Worm (Caenorhabditis elegans) whole organism, L4 larva: ENCODE data around the gene F41B4.3.
A peak's percentile ranks its signal among the peaks of the same experiment; 100 is the strongest.
"Not testable (repeated sequence)": the region's sequence is repeated elsewhere in the genome, so short reads cannot be mapped to it uniquely, and the experiment has no call there.

Source experiments
- aly-2 ChIP-seq: sonication (generic microtip); optimal IDR thresholded peaks from 2 replicates; lab custom pipeline; 2018; ENCODE audit warnings: missing biosample characterization, missing genetic modification characterization
- arid-1 ChIP-seq: fragments of 200-800 bp; sonication (Bioruptor generic); conservative IDR thresholded peaks from 2 replicates; pipeline ENCODE4 v1.3.6; 2022; ENCODE audit warnings: missing genetic modification reagents, missing genetic modification characterization, missing compliant biosample characterization
- ceh-20 ChIP-seq: fragments of 200-800 bp; sonication (Bioruptor generic); IDR thresholded peaks from 2 replicates; pipeline ENCODE4 v1.3.6; 2022; ENCODE audit warnings: missing genetic modification reagents, missing genetic modification characterization, missing compliant biosample characterization
- ceh-28 ChIP-seq: fragments of 150-350 bp; optimal IDR thresholded peaks from 2 replicates; lab custom pipeline; 2014; ENCODE audit warnings: missing biosample characterization, missing genetic modification reagents, missing genetic modification characterization
- ceh-44 ChIP-seq: fragments of 200-800 bp; sonication (Bioruptor generic); IDR thresholded peaks from 2 replicates; pipeline ENCODE4 v1.3.6; 2022; ENCODE audit warnings: missing genetic modification reagents, missing genetic modification characterization, missing compliant biosample characterization
- ceh-82 ChIP-seq: sonication (generic microtip); optimal IDR thresholded peaks from 2 replicates; lab custom pipeline; 2017; ENCODE audit warnings: missing biosample characterization, missing genetic modification characterization
- ctbp-1 ChIP-seq: fragments of 200-800 bp; sonication (Bioruptor generic); IDR thresholded peaks from 2 replicates; pipeline ENCODE4 v1.3.6; 2022; ENCODE audit warnings: missing genetic modification reagents, missing genetic modification characterization, missing compliant biosample characterization
- daf-16 ChIP-seq, 3 experiments: sonication (generic microtip); optimal IDR thresholded peaks; 2 replicates each; lab custom pipeline; 2016 to 2017; ENCODE audit warnings: missing genetic modification characterization in 3 of 3, missing genetic modification reagents in 3 of 3, mild to moderate bottlenecking in 2 of 3, missing compliant biosample characterization in 2 of 3, missing biosample characterization in 1 of 3, moderate library complexity in 1 of 3
- dve-1 ChIP-seq: sonication (generic microtip); optimal IDR thresholded peaks from 2 replicates; lab custom pipeline; 2017; ENCODE audit warnings: antibody characterized with exemption, mild to moderate bottlenecking, missing genetic modification characterization, missing compliant biosample characterization; ENCODE audit not compliant: insufficient read depth
- egl-43 ChIP-seq: fragments of 200-800 bp; sonication (Bioruptor generic); IDR thresholded peaks from 2 replicates; pipeline ENCODE4 v1.3.6; 2022; ENCODE audit warnings: missing genetic modification reagents, missing genetic modification characterization, missing compliant biosample characterization
- fos-1 ChIP-seq: fragments of 150-350 bp; optimal IDR thresholded peaks from 2 replicates; lab custom pipeline; 2014; ENCODE audit warnings: missing biosample characterization, missing genetic modification characterization
- hlh-11 ChIP-seq: fragments of 200-800 bp; sonication (Bioruptor generic); optimal IDR thresholded peaks from 2 replicates; lab custom pipeline; 2018; ENCODE audit warnings: mild to moderate bottlenecking, missing genetic modification characterization, missing compliant biosample characterization
- hlh-30 ChIP-seq: sonication (generic microtip); optimal IDR thresholded peaks from 2 replicates; lab custom pipeline; 2017; ENCODE audit warnings: antibody characterized with exemption, mild to moderate bottlenecking, missing genetic modification characterization, missing compliant biosample characterization; ENCODE audit not compliant: insufficient read depth
- hmg-1.1 ChIP-seq: fragments of 200-800 bp; sonication (Bioruptor generic); IDR thresholded peaks from 2 replicates; pipeline ENCODE4 v1.3.6; 2022; ENCODE audit warnings: missing genetic modification reagents, missing genetic modification characterization, missing compliant biosample characterization
- lim-7 ChIP-seq: fragments of 200-800 bp; sonication (Bioruptor generic); IDR thresholded peaks from 2 replicates; pipeline ENCODE4 v1.3.6; 2022; ENCODE audit warnings: missing genetic modification characterization, missing compliant biosample characterization
- lin-13 ChIP-seq: fragments of 150-350 bp; optimal IDR thresholded peaks from 2 replicates; lab custom pipeline; 2014; ENCODE audit warnings: missing biosample characterization, missing genetic modification reagents, missing genetic modification characterization
- lin-15B ChIP-seq: fragments of 150-350 bp; sonication (generic microtip); optimal IDR thresholded peaks from 3 replicates; lab custom pipeline; 2014; ENCODE audit warnings: missing biosample characterization, missing genetic modification characterization
- lin-38 ChIP-seq: fragments of 200-800 bp; sonication (Bioruptor generic); IDR thresholded peaks from 2 replicates; pipeline ENCODE4 v1.3.6; 2022; ENCODE audit warnings: missing genetic modification reagents, missing genetic modification characterization, missing compliant biosample characterization
- mdl-1 ChIP-seq, 2 experiments: fragments of 150-350 bp in 1 of 2; sonication (generic microtip) in 1 of 2; optimal IDR thresholded peaks; 2 replicates each; lab custom pipeline; 2014 to 2017; ENCODE audit warnings: missing biosample characterization in 2 of 2, missing genetic modification characterization in 2 of 2
- mep-1 ChIP-seq: fragments of 150-350 bp; sonication (generic microtip); optimal IDR thresholded peaks from 3 replicates; lab custom pipeline; 2014; ENCODE audit warnings: missing biosample characterization, missing genetic modification characterization
- nhr-10 ChIP-seq: fragments of 150-350 bp; optimal IDR thresholded peaks from 2 replicates; lab custom pipeline; 2014; ENCODE audit warnings: missing biosample characterization, missing genetic modification characterization
- nhr-28 ChIP-seq: fragments of 150-350 bp; optimal IDR thresholded peaks from 2 replicates; lab custom pipeline; 2014; ENCODE audit warnings: missing biosample characterization, missing genetic modification characterization
- nhr-77 ChIP-seq: fragments of 150-350 bp; optimal IDR thresholded peaks from 2 replicates; lab custom pipeline; 2014; ENCODE audit warnings: missing biosample characterization, missing genetic modification characterization
- pha-4 ChIP-seq, 2 experiments: fragments of 150-350 bp in 1 of 2; fragments of 200-800 bp in 1 of 2; sonication (Bioruptor generic) in 1 of 2; IDR thresholded peaks in 1 of 2; optimal IDR thresholded peaks in 1 of 2; 2 replicates each; pipeline versions ENCODE4 v1.3.6 to Lab custom; 2014 to 2022; ENCODE audit warnings: missing genetic modification characterization in 2 of 2, missing genetic modification reagents in 2 of 2, missing biosample characterization in 1 of 2, missing compliant biosample characterization in 1 of 2
- php-3 ChIP-seq: fragments of 200-800 bp; sonication (Bioruptor generic); IDR thresholded peaks from 2 replicates; pipeline ENCODE4 v1.3.6; 2022; ENCODE audit warnings: missing genetic modification reagents, missing genetic modification characterization, missing compliant biosample characterization
- pqm-1 ChIP-seq: sonication (generic microtip); optimal IDR thresholded peaks from 2 replicates; lab custom pipeline; 2017; ENCODE audit warnings: missing biosample characterization, missing genetic modification characterization
- saeg-2 ChIP-seq: fragments of 200-800 bp; sonication (Bioruptor generic); IDR thresholded peaks from 2 replicates; pipeline ENCODE4 v1.3.6; 2022; ENCODE audit warnings: missing genetic modification reagents, missing genetic modification characterization, missing compliant biosample characterization
- snpc-4 ChIP-seq: fragments of 150-350 bp; optimal IDR thresholded peaks from 2 replicates; lab custom pipeline; 2014; ENCODE audit warnings: missing biosample characterization, missing genetic modification characterization
- tag-97 ChIP-seq: fragments of 200-800 bp; sonication (Bioruptor generic); IDR thresholded peaks from 2 replicates; pipeline ENCODE4 v1.3.6; 2022; ENCODE audit warnings: missing genetic modification characterization, missing compliant biosample characterization
- unc-130 ChIP-seq: sonication (generic microtip); optimal IDR thresholded peaks from 2 replicates; lab custom pipeline; 2016; ENCODE audit warnings: missing genetic modification reagents, missing genetic modification characterization, missing compliant biosample characterization
- unc-62 ChIP-seq, 3 experiments: fragments of 150-350 bp in 1 of 3; sonication (generic microtip); optimal IDR thresholded peaks in 2 of 3; peaks in 1 of 3; 1 replicate in 1 of 3; 2 replicates in 2 of 3; lab custom pipeline; 2014 to 2017; ENCODE audit warnings: missing biosample characterization in 3 of 3, missing genetic modification characterization in 3 of 3, missing genetic modification reagents in 3 of 3, missing genotype in 1 of 3
- zag-1 ChIP-seq: fragments of 150-350 bp; optimal IDR thresholded peaks from 2 replicates; lab custom pipeline; 2014; ENCODE audit warnings: missing biosample characterization, missing genetic modification characterization

The F41B4.3 gene

ce11 chrX:6836065-6836527 is at the start of gene F41B4.3:
Gene F41B4.3 (minus strand): TSS chrX:6836115.
- TF ChIP-seq lin-13 (GFP tag; lab: Kevin White, UChicago) (no peak), unc-62 (GFP tag; optimal IDR thresholded peaks at IDR 0.05 in 1 of 2; lab: Kevin White, UChicago) (peak in 1 of 2 experiments; percentile 73), unc-62 (tag; optimal IDR thresholded peaks at IDR 0.05; lab: Kevin White, UChicago) (no peak), hlh-30 (tag; lab: Kevin White, UChicago) (peak; percentile 69), arid-1 (GFP tag; lab: Robert Waterston, UW) (no peak), mdl-1 (tag; optimal IDR thresholded peaks at IDR 0.05; lab: Kevin White, UChicago) (peak in 1 of 2 experiments; percentile 31)

ce11 chrX:6885227-6885853 is 49.4 kb upstream of the F41B4.3 start, which contains the start of gene F41C6.7:
Gene F41C6.7 (minus strand): TSS chrX:6885277.
- TF ChIP-seq dve-1 (tag; lab: Kevin White, UChicago), result peak; percentile 61
- TF ChIP-seq hlh-11 (tag; lab: Kevin White, UChicago), result peak; percentile 38
- no peak for TF ChIP-seq aly-2 (tag; lab: Kevin White, UChicago)
- no peak for TF ChIP-seq daf-16 (GFP tag; optimal IDR thresholded peaks at IDR 0.05; lab: Kevin White, UChicago)
- peak; percentile 81 for TF ChIP-seq daf-16 (tag; optimal IDR thresholded peaks at IDR 0.05; lab: Kevin White, UChicago)
- peak; percentile 33 for TF ChIP-seq nhr-28 (tag; lab: Kevin White, UChicago)
- peak; percentile 47 for TF ChIP-seq pqm-1 (tag; lab: Kevin White, UChicago)
- peak; percentile 78 for TF ChIP-seq php-3 (GFP tag; lab: Robert Waterston, UW)
- no peak for TF ChIP-seq nhr-10 (tag; lab: Kevin White, UChicago)
- TF ChIP-seq snpc-4 (tag; lab: Kevin White, UChicago), result no peak

- TF ChIP-seq zag-1 (no peak), ceh-20 (GFP tag; lab: Robert Waterston, UW) (no peak), mep-1 (tag; lab: Kevin White, UChicago) (no peak), egl-43 (no peak), hmg-1.1 (no peak), lin-15B (tag; lab: Kevin White, UChicago) (no peak), fos-1 (tag; lab: Kevin White, UChicago) (no peak), daf-16 (GFP tag; optimal IDR thresholded peaks at IDR 0.05; lab: Kevin White, UChicago) (no peak), daf-16 (tag; optimal IDR thresholded peaks at IDR 0.05; lab: Kevin White, UChicago) (peak; percentile 95), saeg-2 (no peak), dve-1 (tag; lab: Kevin White, UChicago) (peak; percentile 41), unc-130 (GFP tag; lab: Kevin White, UChicago) (no peak), tag-97 (GFP tag; lab: Robert Waterston, UW) (no peak), nhr-77 (no peak), ceh-82 (tag; lab: Kevin White, UChicago) (no peak), ceh-28 (tag; lab: Kevin White, UChicago) (no peak), lin-38 (GFP tag; lab: Robert Waterston, UW) (no peak), lim-7 (GFP tag; lab: Robert Waterston, UW) (no peak), pha-4 (GFP tag; IDR thresholded peaks at IDR 0.05; lab: Robert Waterston, UW) (no peak), pha-4 (tag; optimal IDR thresholded peaks at IDR 0.05; lab: Kevin White, UChicago) (no peak), php-3 (GFP tag; lab: Robert Waterston, UW) (peak; percentile 49; the same call in 1 of the 2 replicates)
- TF ChIP-seq, all 104 proteins: peak for 3
Measured at ce11 chrX:6884439-6884838, 48.5 kb upstream of the F41B4.3 start.

- not testable (repeated sequence) for TF ChIP-seq ctbp-1 (GFP tag; lab: Robert Waterston, UW); ceh-44; snpc-4 (tag; lab: Kevin White, UChicago)
Measured at ce11 chrX:6881795-6882194, 45.9 kb upstream of the F41B4.3 start, which contains the start of gene F41C6.6. Gene F41C6.6 (minus strand): TSS chrX:6881895.
